Fruit fly (Drosophila melanogaster) whole organism, embryonic: ENCODE measurements around the gene Ptp36E.

Experiments used
- ATbp ChIP-seq: fragments of 200-800 bp; sonication (Bioruptor generic); optimal IDR thresholded peaks from 2 replicates; lab custom pipeline; 2017; ENCODE audit warnings: missing biosample characterization, mild to moderate bottlenecking, missing genetic modification characterization, missing genetic modification reagents
- Ada2b ChIP-seq: fragments of 200-800 bp; sonication (Bioruptor generic); IDR thresholded peaks from 2 replicates; pipeline ENCODE4 v1.3.6; 2022; ENCODE audit warnings: missing biosample characterization, missing genetic modification characterization
- Atf3 ChIP-seq: fragments of 200-800 bp; sonication (Bioruptor generic); optimal IDR thresholded peaks from 3 replicates; lab custom pipeline; 2016; ENCODE audit warnings: missing biosample characterization, missing genetic modification characterization
- BEAF-32 ChIP-seq: fragments of 200-800 bp; sonication (Bioruptor generic); optimal IDR thresholded peaks from 3 replicates; lab custom pipeline; 2017; ENCODE audit warnings: missing biosample characterization, missing genetic modification characterization, mild to moderate bottlenecking, moderate library complexity, missing genetic modification reagents
- CG10147 ChIP-seq: fragments of 200-800 bp; sonication (Bioruptor generic); optimal IDR thresholded peaks from 2 replicates; lab custom pipeline; 2019; ENCODE audit warnings: missing biosample characterization, mild to moderate bottlenecking, missing genetic modification characterization, moderate library complexity
- CG13894 ChIP-seq: fragments of 200-800 bp; sonication (Bioruptor generic); optimal IDR thresholded peaks from 3 replicates; lab custom pipeline; 2018; ENCODE audit warnings: missing biosample characterization, mild to moderate bottlenecking, missing genetic modification characterization, moderate library complexity
- CG14860 ChIP-seq: fragments of 200-800 bp; sonication (Bioruptor generic); IDR thresholded peaks from 3 replicates; pipeline ENCODE4 v1.3.6; 2022; ENCODE audit warnings: missing biosample characterization, missing genetic modification characterization; ENCODE audit not compliant: partially characterized antibody
- CG17802 ChIP-seq: fragments of 200-800 bp; sonication (Bioruptor generic); optimal IDR thresholded peaks from 2 replicates; lab custom pipeline; 2018; ENCODE audit warnings: missing biosample characterization, mild to moderate bottlenecking, missing genetic modification characterization, moderate library complexity
- CG2129 ChIP-seq: fragments of 200-800 bp; sonication (Bioruptor generic); IDR thresholded peaks from 2 replicates; pipeline ENCODE4 v1.3.6; 2022; ENCODE audit warnings: missing biosample characterization, missing genetic modification characterization; ENCODE audit not compliant: partially characterized antibody
- CG2678 ChIP-seq: fragments of 200-800 bp; sonication (Bioruptor generic); optimal IDR thresholded peaks from 3 replicates; lab custom pipeline; 2019; ENCODE audit warnings: missing biosample characterization, mild to moderate bottlenecking, missing genetic modification characterization, moderate library complexity
- CG31224 ChIP-seq: fragments of 200-800 bp; sonication (Bioruptor generic); IDR thresholded peaks from 2 replicates; pipeline ENCODE4 v1.3.6; 2022; ENCODE audit warnings: missing biosample characterization, missing genetic modification characterization
- CG3281 ChIP-seq: fragments of 200-800 bp; sonication (Bioruptor generic); optimal IDR thresholded peaks from 3 replicates; lab custom pipeline; 2017; ENCODE audit warnings: missing biosample characterization, mild to moderate bottlenecking, missing genetic modification characterization
- CG4328 ChIP-seq: fragments of 200-800 bp; sonication (Bioruptor generic); optimal IDR thresholded peaks from 3 replicates; lab custom pipeline; 2017; ENCODE audit warnings: missing biosample characterization, missing genetic modification reagents, missing genetic modification characterization
- CG7271 ChIP-seq: fragments of 200-800 bp; sonication (Bioruptor generic); optimal IDR thresholded peaks from 2 replicates; lab custom pipeline; 2018; ENCODE audit warnings: missing biosample characterization, mild to moderate bottlenecking, missing genetic modification characterization, moderate library complexity
- CG7786 ChIP-seq: fragments of 200-800 bp; sonication (Bioruptor generic); optimal IDR thresholded peaks from 2 replicates; lab custom pipeline; 2016; ENCODE audit warnings: missing biosample characterization, missing genetic modification characterization
- CG7839 ChIP-seq: fragments of 200-800 bp; sonication (Bioruptor generic); optimal IDR thresholded peaks from 3 replicates; lab custom pipeline; 2018; ENCODE audit warnings: missing biosample characterization, mild to moderate bottlenecking, missing genetic modification characterization, moderate library complexity
- CG8290 ChIP-seq, 3 experiments: fragments of 200-800 bp; sonication (Bioruptor generic); optimal IDR thresholded peaks; 2 replicates each; lab custom pipeline; 2016 to 2019; ENCODE audit warnings: missing biosample characterization in 3 of 3, missing genetic modification characterization in 3 of 3, mild to moderate bottlenecking in 2 of 3, moderate library complexity in 1 of 3
- CG8765 ChIP-seq: fragments of 200-800 bp; sonication (Bioruptor generic); IDR thresholded peaks from 2 replicates; pipeline ENCODE4 v1.3.6; 2022; ENCODE audit warnings: missing biosample characterization, missing genetic modification characterization
- CG9215 ChIP-seq: fragments of 200-800 bp; sonication (Bioruptor generic); IDR thresholded peaks from 2 replicates; pipeline ENCODE4 v1.3.6; 2022; ENCODE audit warnings: missing biosample characterization, missing genetic modification characterization
- CG9609 ChIP-seq: fragments of 200-800 bp; sonication (Bioruptor generic); optimal IDR thresholded peaks from 3 replicates; lab custom pipeline; 2016; ENCODE audit warnings: missing biosample characterization, missing genetic modification characterization
- Doc2 ChIP-seq: fragments of 200-800 bp; sonication (Bioruptor generic); IDR thresholded peaks from 2 replicates; pipeline ENCODE4 v1.3.6; 2022; ENCODE audit warnings: missing biosample characterization, missing genetic modification characterization
- Doc3 ChIP-seq: fragments of 200-800 bp; sonication (Bioruptor generic); IDR thresholded peaks from 3 replicates; pipeline ENCODE4 v1.3.6; 2022; ENCODE audit warnings: missing biosample characterization, missing genetic modification characterization; ENCODE audit not compliant: partially characterized antibody
- HHEX ChIP-seq: fragments of 200-800 bp; sonication (Bioruptor generic); optimal IDR thresholded peaks from 3 replicates; lab custom pipeline; 2017; ENCODE audit warnings: missing biosample characterization, mild to moderate bottlenecking, missing genetic modification characterization, missing genetic modification reagents
- HmgD ChIP-seq: fragments of 200-800 bp; sonication (Bioruptor generic); optimal IDR thresholded peaks from 3 replicates; lab custom pipeline; 2016; ENCODE audit warnings: missing biosample characterization, missing genetic modification characterization
- Hmx ChIP-seq: fragments of 200-800 bp; sonication (Bioruptor generic); optimal IDR thresholded peaks from 2 replicates; lab custom pipeline; 2016; ENCODE audit warnings: missing biosample characterization, missing genetic modification characterization
- Jarid2 ChIP-seq: fragments of 200-800 bp; sonication (Bioruptor generic); optimal IDR thresholded peaks from 3 replicates; lab custom pipeline; 2017; ENCODE audit warnings: mild to moderate bottlenecking, missing biosample characterization, missing genetic modification reagents, missing genetic modification characterization
- Lhr ChIP-seq: fragments of 200-800 bp; sonication (Bioruptor generic); optimal IDR thresholded peaks from 3 replicates; lab custom pipeline; 2017; ENCODE audit warnings: mild to moderate bottlenecking, missing biosample characterization, missing genetic modification reagents, missing genetic modification characterization
- Mes4 ChIP-seq: fragments of 200-800 bp; sonication (Bioruptor generic); optimal IDR thresholded peaks from 2 replicates; lab custom pipeline; 2016; ENCODE audit warnings: missing biosample characterization, missing genetic modification characterization
- Nf-YB ChIP-seq: fragments of 200-800 bp; sonication (Bioruptor generic); optimal IDR thresholded peaks from 3 replicates; lab custom pipeline; 2019; ENCODE audit warnings: missing biosample characterization, mild to moderate bottlenecking, missing genetic modification characterization, moderate library complexity
- Rx ChIP-seq: fragments of 200-800 bp; sonication (Bioruptor generic); IDR thresholded peaks from 2 replicates; pipeline ENCODE4 v1.3.6; 2022; ENCODE audit warnings: missing biosample characterization, missing genetic modification characterization
- Six4 ChIP-seq: fragments of 200-800 bp; sonication (Bioruptor generic); optimal IDR thresholded peaks from 2 replicates; lab custom pipeline; 2016; ENCODE audit warnings: missing biosample characterization, missing genetic modification characterization
- Spps ChIP-seq: fragments of 200-800 bp; sonication (Bioruptor generic); optimal IDR thresholded peaks from 2 replicates; lab custom pipeline; 2018; ENCODE audit warnings: missing biosample characterization, mild to moderate bottlenecking, missing genetic modification characterization
- Vsx1 ChIP-seq: fragments of 200-800 bp; sonication (Bioruptor generic); optimal IDR thresholded peaks from 2 replicates; lab custom pipeline; 2017; ENCODE audit warnings: missing biosample characterization, mild to moderate bottlenecking, missing genetic modification characterization, missing genetic modification reagents
- ab ChIP-seq: fragments of 200-800 bp; sonication (Bioruptor generic); optimal IDR thresholded peaks from 2 replicates; lab custom pipeline; 2016; ENCODE audit warnings: missing biosample characterization, missing genetic modification characterization
- ase ChIP-seq: fragments of 200-800 bp; sonication (Bioruptor generic); IDR thresholded peaks from 3 replicates; pipeline ENCODE4 v1.3.6; 2022; ENCODE audit warnings: missing biosample characterization, missing genetic modification characterization
- disco-r ChIP-seq: fragments of 200-800 bp; sonication (Bioruptor generic); optimal IDR thresholded peaks from 2 replicates; lab custom pipeline; 2016; ENCODE audit warnings: missing biosample characterization, missing genetic modification characterization
- ems ChIP-seq: fragments of 200-800 bp; sonication (Bioruptor generic); optimal IDR thresholded peaks from 3 replicates; lab custom pipeline; 2016; ENCODE audit warnings: missing biosample characterization, missing genetic modification characterization
- gcm2 ChIP-seq: fragments of 200-800 bp; sonication (Bioruptor generic); optimal IDR thresholded peaks from 2 replicates; lab custom pipeline; 2016; ENCODE audit warnings: missing biosample characterization, missing genetic modification characterization
- grau ChIP-seq: fragments of 200-800 bp; optimal IDR thresholded peaks from 3 replicates; lab custom pipeline; 2019; ENCODE audit warnings: missing biosample characterization, mild to moderate bottlenecking, missing genetic modification characterization, moderate library complexity
- h ChIP-seq: fragments of >200 bp; optimal IDR thresholded peaks from 2 replicates; lab custom pipeline; 2017
- lilli ChIP-seq: fragments of 200-800 bp; sonication (Bioruptor generic); optimal IDR thresholded peaks from 3 replicates; lab custom pipeline; 2016; ENCODE audit warnings: missing biosample characterization, missing genetic modification characterization
- mam ChIP-seq: fragments of 200-800 bp; sonication (Bioruptor generic); optimal IDR thresholded peaks from 3 replicates; lab custom pipeline; 2016; ENCODE audit warnings: missing biosample characterization, missing genetic modification characterization
- pho ChIP-seq: fragments of 200-800 bp; sonication (Bioruptor generic); optimal IDR thresholded peaks from 2 replicates; lab custom pipeline; 2016; ENCODE audit warnings: missing biosample characterization, missing genetic modification characterization
- prd ChIP-seq, 3 experiments: fragments of >200 bp in 2 of 3; fragments of 200-800 bp in 1 of 3; sonication (Bioruptor generic) in 1 of 3; optimal IDR thresholded peaks in 2 of 3; IDR thresholded peaks in 1 of 3; 2 replicates in 2 of 3; 3 replicates in 1 of 3; pipeline versions ENCODE4 v1.3.6 to Lab custom; 2017 to 2022; ENCODE audit warnings: missing biosample characterization in 1 of 3, missing genetic modification characterization in 1 of 3
- pros ChIP-seq: fragments of 200-800 bp; sonication (Bioruptor generic); optimal IDR thresholded peaks from 3 replicates; lab custom pipeline; 2019; ENCODE audit warnings: missing biosample characterization, mild to moderate bottlenecking, missing genetic modification characterization, moderate library complexity
- sens-2 ChIP-seq: fragments of 200-800 bp; sonication (Bioruptor generic); IDR thresholded peaks from 2 replicates; pipeline ENCODE4 v1.3.6; 2022; ENCODE audit warnings: missing biosample characterization, missing genetic modification characterization
- seq ChIP-seq: fragments of 200-800 bp; sonication (Bioruptor generic); IDR thresholded peaks from 2 replicates; pipeline ENCODE4 v1.3.6; 2022; ENCODE audit warnings: missing biosample characterization, missing genetic modification characterization
- sisA ChIP-seq: fragments of 200-800 bp; sonication (Bioruptor generic); IDR thresholded peaks from 2 replicates; pipeline ENCODE4 v1.3.6; 2022; ENCODE audit warnings: missing biosample characterization, missing genetic modification characterization
- stwl ChIP-seq: fragments of 200-800 bp; sonication (Bioruptor generic); optimal IDR thresholded peaks from 3 replicates; lab custom pipeline; 2018; ENCODE audit warnings: missing biosample characterization, mild to moderate bottlenecking, missing genetic modification characterization, moderate library complexity

The Ptp36E gene

dm6 chr2L:18150393-18151133 is 34.2 kb downstream of the Ptp36E start (continued):
- peak; percentile 57; the same call in 1 of the 2 replicates for TF ChIP-seq sisA (GFP tag; lab: Robert Waterston, UW)
- no peak for TF ChIP-seq sens-2 (GFP tag; lab: Robert Waterston, UW)
- no peak for TF ChIP-seq CG7786 (GFP tag; lab: Kevin White, UChicago)
- TF ChIP-seq CG2129, result no peak
- TF ChIP-seq Lhr (GFP tag; lab: Kevin White, UChicago), result no peak
- no peak for TF ChIP-seq CG17802 (tag; lab: Kevin White, UChicago)
- TF ChIP-seq Doc3 (GFP tag; lab: Robert Waterston, UW), result no peak
- TF ChIP-seq seq (GFP tag; lab: Robert Waterston, UW), result no peak
- TF ChIP-seq Atf3 (GFP tag; lab: Kevin White, UChicago), result no peak
- no peak for TF ChIP-seq Nf-YB (GFP tag; lab: Kevin White, UChicago)
- TF ChIP-seq disco-r (GFP tag; lab: Kevin White, UChicago), result no peak
- TF ChIP-seq CG9215 (GFP tag; lab: Robert Waterston, UW), result peak; percentile 41
- TF ChIP-seq pros (GFP tag; lab: Kevin White, UChicago), result peak; percentile 5
- TF ChIP-seq Hmx, result no peak
- no peak for TF ChIP-seq h (lab: Kevin White, UChicago)
- TF ChIP-seq prd (optimal IDR thresholded peaks at IDR 0.05; lab: Kevin White, UChicago), result no peak
- TF ChIP-seq prd (GFP tag; IDR thresholded peaks at IDR 0.05; lab: Robert Waterston, UW), result peak; percentile 68
- no peak for TF ChIP-seq CG10147
- TF ChIP-seq Ada2b (GFP tag; lab: Robert Waterston, UW), result 0 out of 2 replicates have a peak, but pooled peaks have one; percentile 44
- no peak for TF ChIP-seq HHEX (GFP tag; lab: Kevin White, UChicago)
- TF ChIP-seq stwl (tag; lab: Kevin White, UChicago), result no peak
- TF ChIP-seq Doc2 (GFP tag; lab: Robert Waterston, UW), result no peak
- TF ChIP-seq CG8290 (GFP tag; optimal IDR thresholded peaks at IDR 0.05; lab: Kevin White, UChicago), result no peak
- peak in 1 of 2 experiments; percentile 58 for TF ChIP-seq CG8290 (tag; optimal IDR thresholded peaks at IDR 0.05; lab: Kevin White, UChicago)
- TF ChIP-seq ems, result no peak
- no peak for TF ChIP-seq HmgD (GFP tag; lab: Kevin White, UChicago)
- TF ChIP-seq Six4 (GFP tag; lab: Kevin White, UChicago), result no peak
- TF ChIP-seq CG9609 (GFP tag; lab: Kevin White, UChicago), result no peak
- peak; percentile 19 for TF ChIP-seq CG13894 (tag; lab: Kevin White, UChicago)
- no peak for TF ChIP-seq CG7271 (tag; lab: Kevin White, UChicago)
- no peak for TF ChIP-seq BEAF-32
- TF ChIP-seq grau (tag; lab: Kevin White, UChicago), result peak; percentile 89
- no peak for TF ChIP-seq pho (GFP tag; lab: Kevin White, UChicago)
- TF ChIP-seq CG4328, result no peak
- TF ChIP-seq Rx (GFP tag; lab: Robert Waterston, UW), result 0 out of 2 replicates have a peak, but pooled peaks have one; percentile 26
- TF ChIP-seq lilli (GFP tag; lab: Kevin White, UChicago), result peak; percentile 2
- TF ChIP-seq ab (GFP tag; lab: Kevin White, UChicago), result no peak
- no peak for TF ChIP-seq ATbp
- TF ChIP-seq CG2678, result peak; percentile 47
- no peak for TF ChIP-seq Vsx1 (GFP tag; lab: Kevin White, UChicago)
- TF ChIP-seq CG8765, result peak; percentile 40; the same call in 1 of the 2 replicates
- no peak for TF ChIP-seq Spps (tag; lab: Kevin White, UChicago)
- TF ChIP-seq Jarid2 (GFP tag; lab: Kevin White, UChicago), result no peak
- TF ChIP-seq ase (GFP tag; lab: Robert Waterston, UW), result no peak; the same call in 1 of the 3 replicates
- peak; percentile 57 for TF ChIP-seq CG31224 (GFP tag; lab: Robert Waterston, UW)
- no peak for TF ChIP-seq gcm2 (GFP tag; lab: Kevin White, UChicago)
- no peak for TF ChIP-seq CG14860 (GFP tag; lab: Robert Waterston, UW)
- no peak for TF ChIP-seq mam (GFP tag; lab: Kevin White, UChicago)
- no peak for TF ChIP-seq Mes4 (GFP tag; lab: Kevin White, UChicago)
- peak; percentile 39 for TF ChIP-seq CG7839 (tag; lab: Kevin White, UChicago)
- TF ChIP-seq CG3281 (GFP tag; lab: Kevin White, UChicago), result peak; percentile 8
